Worm (Caenorhabditis elegans) whole organism, L3 larva: ENCODE data around the gene F09G2.8.

Experiments used
- ZK546.5 ChIP-seq: sonication (generic microtip); optimal IDR thresholded peaks from 2 replicates; lab custom pipeline; 2017; ENCODE audit warnings: missing biosample characterization, missing genetic modification characterization
- ama-1 ChIP-seq: fragments of 150-350 bp; optimal IDR thresholded peaks from 2 replicates; lab custom pipeline; 2018
- ceh-16 ChIP-seq: sonication (generic microtip); optimal IDR thresholded peaks from 2 replicates; lab custom pipeline; 2017; ENCODE audit warnings: missing biosample characterization, missing genetic modification characterization
- ceh-28 ChIP-seq: fragments of 150-350 bp; optimal IDR thresholded peaks from 2 replicates; lab custom pipeline; 2014; ENCODE audit warnings: missing biosample characterization, missing genetic modification reagents, missing genetic modification characterization
- ceh-82 ChIP-seq: fragments of 150-350 bp; optimal IDR thresholded peaks from 2 replicates; lab custom pipeline; 2014; ENCODE audit warnings: missing biosample characterization, missing genetic modification characterization
- ceh-9 ChIP-seq: sonication (generic microtip); optimal IDR thresholded peaks from 2 replicates; lab custom pipeline; 2018; ENCODE audit warnings: missing biosample characterization, missing genetic modification characterization
- daf-12 ChIP-seq: fragments of 150-350 bp; optimal IDR thresholded peaks from 2 replicates; lab custom pipeline; 2014; ENCODE audit warnings: missing biosample characterization, missing genetic modification reagents, missing genetic modification characterization
- egl-27 ChIP-seq: sonication (generic microtip); optimal IDR thresholded peaks from 4 replicates; lab custom pipeline; 2017; ENCODE audit warnings: missing biosample characterization, missing genetic modification reagents, missing genetic modification characterization
- egl-5 ChIP-seq: fragments of 150-350 bp; optimal IDR thresholded peaks from 2 replicates; lab custom pipeline; 2017; ENCODE audit warnings: missing biosample characterization, missing genetic modification reagents, missing genetic modification characterization, inconsistent platforms
- elt-1 ChIP-seq: fragments of 150-350 bp; optimal IDR thresholded peaks from 2 replicates; lab custom pipeline; 2014; ENCODE audit warnings: missing biosample characterization, missing genetic modification characterization
- elt-2 ChIP-seq: sonication (generic microtip); optimal IDR thresholded peaks from 2 replicates; lab custom pipeline; 2016; ENCODE audit warnings: missing genetic modification reagents, mild to moderate bottlenecking, missing genetic modification characterization, missing compliant biosample characterization
- elt-3 ChIP-seq, 3 experiments: fragments of 150-350 bp in 1 of 3; sonication (generic microtip) in 2 of 3; optimal IDR thresholded peaks; 2 replicates in 2 of 3; 4 replicates in 1 of 3; lab custom pipeline; 2014 to 2017; ENCODE audit warnings: missing biosample characterization in 3 of 3, missing genetic modification characterization in 3 of 3
- eor-1 ChIP-seq, 2 experiments: fragments of 150-350 bp; optimal IDR thresholded peaks; 2 replicates each; lab custom pipeline; 2014 to 2018; ENCODE audit warnings: missing biosample characterization in 2 of 2, missing genetic modification characterization in 2 of 2
- fos-1 ChIP-seq: fragments of 150-350 bp; optimal IDR thresholded peaks from 2 replicates; lab custom pipeline; 2014; ENCODE audit warnings: missing biosample characterization, missing genetic modification characterization
- hmg-11 ChIP-seq: sonication (generic microtip); optimal IDR thresholded peaks from 2 replicates; lab custom pipeline; 2016; ENCODE audit warnings: missing genetic modification characterization, missing compliant biosample characterization
- jun-1 ChIP-seq: fragments of 150-350 bp; optimal IDR thresholded peaks from 2 replicates; lab custom pipeline; 2014; ENCODE audit warnings: missing biosample characterization, missing genetic modification reagents, missing genetic modification characterization
- lin-15B ChIP-seq: fragments of 150-350 bp; optimal IDR thresholded peaks from 2 replicates; lab custom pipeline; 2014; ENCODE audit warnings: missing biosample characterization, missing genetic modification characterization
- lin-39 ChIP-seq: fragments of 150-350 bp; optimal IDR thresholded peaks from 2 replicates; lab custom pipeline; 2018; ENCODE audit warnings: missing biosample characterization, missing genetic modification reagents, missing genetic modification characterization
- lsy-12 ChIP-seq: sonication (generic microtip); optimal IDR thresholded peaks from 2 replicates; lab custom pipeline; 2016; ENCODE audit warnings: mild to moderate bottlenecking, missing genetic modification characterization, missing compliant biosample characterization
- nfya-1 ChIP-seq: sonication (generic microtip); optimal IDR thresholded peaks from 2 replicates; lab custom pipeline; 2017; ENCODE audit warnings: missing genetic modification characterization, mild to moderate bottlenecking, missing compliant biosample characterization, antibody characterized with exemption, moderate library complexity; ENCODE audit not compliant: insufficient read depth
- nhr-11 ChIP-seq: fragments of 150-350 bp; optimal IDR thresholded peaks from 2 replicates; lab custom pipeline; 2014; ENCODE audit warnings: missing biosample characterization, missing genetic modification characterization
- nhr-23 ChIP-seq: fragments of 150-350 bp; optimal IDR thresholded peaks from 2 replicates; lab custom pipeline; 2014; ENCODE audit warnings: missing biosample characterization, missing genetic modification reagents, missing genetic modification characterization
- nhr-43 ChIP-seq: sonication (generic microtip); optimal IDR thresholded peaks from 2 replicates; lab custom pipeline; 2016; ENCODE audit warnings: mild to moderate bottlenecking, missing genetic modification characterization, missing compliant biosample characterization; ENCODE audit not compliant: poor library complexity, severe bottlenecking
- nhr-67 ChIP-seq: fragments of 150-350 bp; optimal IDR thresholded peaks from 2 replicates; lab custom pipeline; 2014; ENCODE audit warnings: missing biosample characterization, missing genetic modification characterization
- nhr-76 ChIP-seq: fragments of 150-350 bp; sonication (generic microtip); optimal IDR thresholded peaks from 5 replicates; lab custom pipeline; 2014; ENCODE audit warnings: missing biosample characterization, missing genetic modification characterization
- pha-4 ChIP-seq: fragments of 150-350 bp; optimal IDR thresholded peaks from 2 replicates; lab custom pipeline; 2014; ENCODE audit warnings: missing biosample characterization, missing genetic modification reagents, missing genetic modification characterization
- sea-2 ChIP-seq: fragments of 150-350 bp; sonication (generic microtip); optimal IDR thresholded peaks from 4 replicates; lab custom pipeline; 2014; ENCODE audit warnings: missing biosample characterization, missing genetic modification reagents, missing genetic modification characterization
- skn-1 ChIP-seq: fragments of 150-350 bp; optimal IDR thresholded peaks from 2 replicates; lab custom pipeline; 2014; ENCODE audit warnings: missing biosample characterization, missing genetic modification characterization
- unc-39 ChIP-seq: sonication (generic microtip); optimal IDR thresholded peaks from 4 replicates; lab custom pipeline; 2017; ENCODE audit warnings: missing biosample characterization, missing genetic modification characterization
- unc-62 ChIP-seq: fragments of 150-350 bp; sonication (generic microtip); optimal IDR thresholded peaks from 4 replicates; lab custom pipeline; 2014; ENCODE audit warnings: missing biosample characterization, missing genetic modification reagents, missing genetic modification characterization
- ztf-11 ChIP-seq: fragments of 150-350 bp; optimal IDR thresholded peaks from 2 replicates; lab custom pipeline; 2014; ENCODE audit warnings: missing biosample characterization, missing genetic modification characterization
- ztf-4 ChIP-seq: fragments of 150-350 bp; optimal IDR thresholded peaks from 2 replicates; lab custom pipeline; 2014; ENCODE audit warnings: missing biosample characterization, missing genetic modification characterization

The F09G2.8 gene

ce11 chrV:7178843-7179242, 14.6 kb downstream of the F09G2.8 start, which contains the start of gene cpsf-2:
cpsf-2 (plus strand) TSS chrV:7179172.
- TF ChIP-seq hmg-11 (tag; lab: Kevin White, UChicago) (peak; percentile 60), lin-15B (tag; lab: Kevin White, UChicago) (no peak), skn-1 (tag; lab: Kevin White, UChicago) (no peak), lin-39 (tag; lab: Kevin White, UChicago) (no peak), egl-5 (no peak), nfya-1 (tag; lab: Kevin White, UChicago) (peak; percentile 14)

- TF ChIP-seq unc-62 (no peak), nhr-43 (no peak), ama-1 (lab: Kevin White, UChicago) (no peak), pha-4 (tag; lab: Kevin White, UChicago) (no peak), ceh-82 (tag; lab: Kevin White, UChicago) (no peak), hmg-11 (tag; lab: Kevin White, UChicago) (no peak), unc-39 (tag; lab: Kevin White, UChicago) (no peak), sea-2 (no peak), daf-12 (no peak), fos-1 (tag; lab: Kevin White, UChicago) (no peak), lsy-12 (tag; lab: Kevin White, UChicago) (no peak), egl-27 (tag; lab: Kevin White, UChicago) (no peak), ceh-16 (tag; lab: Kevin White, UChicago) (no peak), nhr-67 (tag; lab: Kevin White, UChicago) (no peak), lin-15B (tag; lab: Kevin White, UChicago) (no peak)
Measured at ce11 chrV:7175201-7175600, 18.3 kb downstream of the F09G2.8 start, which contains the start of gene lgc-39. lgc-39 (plus strand) TSS chrV:7175501.

ce11 chrV:7166709-7167108, 26.8 kb downstream of the F09G2.8 start, which contains the start of gene ugt-36:
ugt-36 (plus strand) TSS chrV:7167009.
- no peak for TF ChIP-seq lsy-12 (tag; lab: Kevin White, UChicago)
- TF ChIP-seq, all 47 proteins: peak for 0

- TF ChIP-seq ceh-16 (tag; lab: Kevin White, UChicago) = no peak
- no peak for TF ChIP-seq ZK546.5 (tag; lab: Kevin White, UChicago)
- no peak for TF ChIP-seq ceh-82 (tag; lab: Kevin White, UChicago)
- TF ChIP-seq nhr-76 (tag; lab: Kevin White, UChicago) = no peak
- no peak for TF ChIP-seq elt-3 (tag; optimal IDR thresholded peaks at IDR 0.05; lab: Kevin White, UChicago)
- no peak for TF ChIP-seq hmg-11 (tag; lab: Kevin White, UChicago)
- no peak for TF ChIP-seq nhr-43
- no peak for TF ChIP-seq jun-1 (tag; lab: Kevin White, UChicago)
- no peak for TF ChIP-seq elt-1 (tag; lab: Kevin White, UChicago)
- no peak for TF ChIP-seq ztf-11 (tag; lab: Kevin White, UChicago)
- no peak for TF ChIP-seq ceh-9 (tag; lab: Kevin White, UChicago)
- no peak for TF ChIP-seq ama-1 (lab: Kevin White, UChicago)
- no peak for TF ChIP-seq ceh-28
- TF ChIP-seq egl-5 = no peak
- TF ChIP-seq nhr-11 (tag; lab: Kevin White, UChicago) = no peak
- TF ChIP-seq lin-15B (tag; lab: Kevin White, UChicago) = no peak
- TF ChIP-seq nhr-23 (tag; lab: Kevin White, UChicago) = no peak
- no peak for TF ChIP-seq daf-12
Measured at ce11 chrV:7164210-7164609, 29.3 kb downstream of the F09G2.8 start, which contains the start of gene srh-83. srh-83 (plus strand) TSS chrV:7164510.

ce11 chrV:7163477-7164114, 29.9 kb downstream of the F09G2.8 start, which contains the start of gene ugt-41:
ugt-41 (minus strand) TSS chrV:7163595.
- TF ChIP-seq nhr-11 (tag; lab: Kevin White, UChicago) (no peak), elt-2 (tag; lab: Kevin White, UChicago) (peak; percentile 15), unc-62 (no peak), hmg-11 (tag; lab: Kevin White, UChicago) (no peak), ztf-4 (tag; lab: Kevin White, UChicago) (no peak), eor-1 (tag; optimal IDR thresholded peaks at IDR 0.05; lab: Kevin White, UChicago) (no peak), fos-1 (tag; lab: Kevin White, UChicago) (no peak)
